Worm (Caenorhabditis elegans): ENCODE measurements around the gene C06A1.6.

ce11 chrII:10563368-10563767, 1.1 kb downstream of the C06A1.6 start, which contains the start of gene cdc-48.1:
- no peak for TF ChIP-seq nhr-12 (tag; optimal IDR thresholded peaks at IDR 0.05)
- peak; percentile 98 for TF ChIP-seq snpc-4 (tag; optimal IDR thresholded peaks at IDR 0.05)
- peak; percentile 94 for TF ChIP-seq zag-1 (tag; optimal IDR thresholded peaks at IDR 0.05)
- peak; percentile 96 to 100 (median 99) for TF ChIP-seq elt-3 (tag; optimal IDR thresholded peaks at IDR 0.05)
- TF ChIP-seq unc-39 (tag; optimal IDR thresholded peaks at IDR 0.05): peak; percentile 69
- TF ChIP-seq fkh-10 (GFP tag; optimal IDR thresholded peaks at IDR 0.05): peak; percentile 100
- peak; percentile 99 for TF ChIP-seq egl-27 (tag; optimal IDR thresholded peaks at IDR 0.05)
- peak; percentile 94 for TF ChIP-seq sea-2 (GFP tag; optimal IDR thresholded peaks at IDR 0.05)
